Worm (Caenorhabditis elegans) whole organism, early embryonic: Measurements from ENCODE around the gene grl-23.

Source experiments
- hmbx-1 ChIP-seq: sonication (generic microtip); optimal IDR thresholded peaks from 2 replicates; lab custom pipeline; 2016; ENCODE audit warnings: mild to moderate bottlenecking, missing genetic modification characterization, missing compliant biosample characterization
- hmg-4 ChIP-seq: fragments of 200-800 bp; sonication (Bioruptor generic); optimal IDR thresholded peaks from 2 replicates; lab custom pipeline; 2018; ENCODE audit warnings: mild to moderate bottlenecking, missing genetic modification characterization, missing compliant biosample characterization
- hnd-1 ChIP-seq: sonication (generic microtip); optimal IDR thresholded peaks from 2 replicates; lab custom pipeline; 2016; ENCODE audit warnings: missing genetic modification characterization, missing compliant biosample characterization
- pes-1 ChIP-seq: fragments of 200-800 bp; sonication (Bioruptor generic); IDR thresholded peaks from 2 replicates; pipeline ENCODE4 v1.3.6; 2022; ENCODE audit warnings: missing genetic modification reagents, missing genetic modification characterization, missing compliant biosample characterization
- scrt-1 ChIP-seq: fragments of 200-800 bp; sonication (Bioruptor generic); IDR thresholded peaks from 2 replicates; pipeline ENCODE4 v1.3.6; 2022; ENCODE audit warnings: missing genetic modification characterization, missing compliant biosample characterization

ce11 chrV:12551638-12552478 is 24.8 kb downstream of the grl-23 start:
- TF ChIP-seq scrt-1 (no peak), pes-1 (no peak), hnd-1 (tag; lab: Kevin White, UChicago) (no peak), hmg-4 (GFP tag; lab: Kevin White, UChicago) (no peak), hmbx-1 (tag; lab: Kevin White, UChicago) (no peak)
